Worm (Caenorhabditis elegans) whole organism, late embryonic: Measurements from ENCODE around the gene ztf-1.

ENCODE experiments used
- F13H6.1 ChIP-seq: sonication (generic microtip); optimal IDR thresholded peaks from 2 replicates; lab custom pipeline; 2016; ENCODE audit warnings: missing genetic modification characterization, missing compliant biosample characterization
- T23F11.4 ChIP-seq: fragments of 200-800 bp; sonication (Bioruptor generic); optimal IDR thresholded peaks from 2 replicates; lab custom pipeline; 2018; ENCODE audit warnings: mild to moderate bottlenecking, missing genetic modification characterization, missing compliant biosample characterization
- ahr-1 ChIP-seq: sonication (generic microtip); optimal IDR thresholded peaks from 2 replicates; lab custom pipeline; 2016; ENCODE audit warnings: missing genetic modification characterization, missing compliant biosample characterization
- ceh-45 ChIP-seq: fragments of 200-800 bp; sonication (Bioruptor generic); IDR thresholded peaks from 2 replicates; pipeline ENCODE4 v1.3.6; 2022; ENCODE audit warnings: missing genetic modification reagents, missing genetic modification characterization, missing compliant biosample characterization
- lin-11 ChIP-seq: fragments of 200-800 bp; sonication (Bioruptor generic); optimal IDR thresholded peaks from 2 replicates; lab custom pipeline; 2018; ENCODE audit warnings: mild to moderate bottlenecking, missing genetic modification characterization, missing compliant biosample characterization

DNA sequence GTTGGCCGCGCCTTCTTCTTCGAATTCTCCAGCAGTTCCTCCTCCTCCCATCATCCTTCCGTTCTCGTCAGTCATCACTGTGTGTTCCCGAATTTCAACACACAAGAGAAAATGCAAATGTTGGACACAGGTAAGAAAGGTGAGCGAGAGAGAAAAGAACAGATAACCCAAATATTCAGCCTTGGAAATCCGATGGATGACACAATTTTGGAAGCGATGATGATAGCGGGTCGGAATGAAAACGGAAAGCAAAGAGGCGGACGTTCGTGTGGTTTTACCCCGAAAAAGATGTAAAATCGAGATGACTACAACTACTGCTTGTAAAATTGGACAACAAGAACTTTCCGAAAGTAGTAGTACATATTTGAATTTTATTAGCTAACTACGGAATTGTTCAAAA lies 47.7 kb upstream of the ztf-1 start:
- no peak for TF ChIP-seq T23F11.4 (GFP tag; lab: Kevin White, UChicago)
- no peak for TF ChIP-seq ahr-1 (tag; lab: Kevin White, UChicago)
- TF ChIP-seq lin-11, result no peak
- TF ChIP-seq F13H6.1, result no peak
- no peak for TF ChIP-seq ceh-45 (GFP tag; lab: Robert Waterston, UW)
